Worm (Caenorhabditis elegans) whole organism, L2 larva: ENCODE measurements around the gene clu-1.

Experiments
- ZK546.5 ChIP-seq: sonication (generic microtip); optimal IDR thresholded peaks from 2 replicates; lab custom pipeline; 2017; ENCODE audit warnings: missing biosample characterization, missing genetic modification characterization
- alr-1 ChIP-seq: fragments of 150-350 bp; optimal IDR thresholded peaks from 2 replicates; lab custom pipeline; 2014; ENCODE audit warnings: missing biosample characterization, missing genetic modification characterization
- egl-27 ChIP-seq: sonication (generic microtip); optimal IDR thresholded peaks from 3 replicates; lab custom pipeline; 2017; ENCODE audit warnings: missing biosample characterization, missing genetic modification reagents, missing genetic modification characterization
- elt-3 ChIP-seq: sonication (generic microtip); optimal IDR thresholded peaks from 2 replicates; lab custom pipeline; 2017; ENCODE audit warnings: missing biosample characterization, missing genetic modification characterization
- lsy-2 ChIP-seq, 2 experiments: fragments of 150-350 bp in 1 of 2; sonication (generic microtip) in 1 of 2; optimal IDR thresholded peaks; 2 replicates each; lab custom pipeline; 2014 to 2017; ENCODE audit warnings: missing biosample characterization in 2 of 2, missing genetic modification characterization in 2 of 2
- nhr-11 ChIP-seq: fragments of 150-350 bp; optimal IDR thresholded peaks from 2 replicates; lab custom pipeline; 2014; ENCODE audit warnings: missing biosample characterization, missing genetic modification characterization
- skn-1 ChIP-seq: sonication (generic microtip); optimal IDR thresholded peaks from 2 replicates; lab custom pipeline; 2017; ENCODE audit warnings: missing biosample characterization, missing genetic modification characterization
- zag-1 ChIP-seq: fragments of 150-350 bp; optimal IDR thresholded peaks from 2 replicates; lab custom pipeline; 2014; ENCODE audit warnings: missing biosample characterization, missing genetic modification characterization
- ztf-11 ChIP-seq: sonication (generic microtip); optimal IDR thresholded peaks from 2 replicates; lab custom pipeline; 2017; ENCODE audit warnings: missing biosample characterization, missing genetic modification characterization

DNA sequence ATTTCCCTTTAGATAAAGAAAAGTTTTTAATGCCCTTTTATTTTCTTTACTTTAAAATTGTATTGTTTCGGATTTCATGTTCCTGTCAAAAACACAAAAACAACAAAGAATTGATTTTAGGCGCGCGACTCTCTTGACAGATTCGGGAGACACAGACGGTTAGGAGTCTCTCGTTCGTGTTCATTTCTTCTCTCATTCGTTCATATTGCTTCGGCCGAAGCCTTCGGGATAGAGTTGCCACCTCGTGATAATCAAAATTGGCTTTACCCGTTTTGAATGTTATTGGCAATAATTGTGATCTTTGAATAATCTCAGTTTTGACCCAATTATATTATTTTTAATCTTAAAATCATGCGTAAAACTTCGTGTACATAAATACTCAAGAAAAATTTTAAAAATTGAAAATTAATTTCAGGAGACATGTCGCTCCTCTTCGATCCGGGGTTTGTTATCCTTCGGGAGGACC is 10.2 kb downstream of the clu-1 start, which contains the start of gene F55H2.5:
- TF ChIP-seq ZK546.5 (tag; lab: Kevin White, UChicago) (no peak), skn-1 (no peak), lsy-2 (tag; optimal IDR thresholded peaks at IDR 0.05; lab: Kevin White, UChicago) (no peak), nhr-11 (tag; lab: Kevin White, UChicago) (no peak), ztf-11 (no peak), egl-27 (tag; lab: Kevin White, UChicago) (no peak), elt-3 (tag; lab: Kevin White, UChicago) (no peak), alr-1 (tag; lab: Kevin White, UChicago) (no peak), zag-1 (tag; lab: Kevin White, UChicago) (no peak)
